Worm (Caenorhabditis elegans) whole organism, L1 larva: ENCODE results near the gene C54D10.10.

Source experiments
- C04F5.9 ChIP-seq: sonication (generic microtip); optimal IDR thresholded peaks from 2 replicates; lab custom pipeline; 2016; ENCODE audit warnings: missing genetic modification characterization, missing compliant biosample characterization
- C34B4.2 ChIP-seq: sonication (generic microtip); optimal IDR thresholded peaks from 2 replicates; lab custom pipeline; 2017; ENCODE audit warnings: mild to moderate bottlenecking, missing genetic modification characterization, missing compliant biosample characterization
- F16B12.6 ChIP-seq: fragments of 150-350 bp; optimal IDR thresholded peaks from 2 replicates; lab custom pipeline; 2014; ENCODE audit warnings: missing biosample characterization, missing genetic modification characterization
- aly-2 ChIP-seq: fragments of 150-350 bp; optimal IDR thresholded peaks from 2 replicates; lab custom pipeline; 2014; ENCODE audit warnings: missing biosample characterization, missing genetic modification characterization
- ama-1 ChIP-seq: fragments of 150-350 bp; optimal IDR thresholded peaks from 2 replicates; lab custom pipeline; 2014
- ceh-8 ChIP-seq: fragments of 200-800 bp; sonication (Bioruptor generic); optimal IDR thresholded peaks from 2 replicates; lab custom pipeline; 2018; ENCODE audit warnings: mild to moderate bottlenecking, missing genetic modification characterization, moderate library complexity, missing compliant biosample characterization
- ceh-88 ChIP-seq: fragments of 200-800 bp; sonication (Bioruptor generic); IDR thresholded peaks from 2 replicates; pipeline ENCODE4 v1.3.6; 2022; ENCODE audit warnings: missing genetic modification characterization, missing compliant biosample characterization
- ceh-90 ChIP-seq: sonication (generic microtip); optimal IDR thresholded peaks from 2 replicates; lab custom pipeline; 2016; ENCODE audit warnings: missing genetic modification characterization, missing compliant biosample characterization
- ces-1 ChIP-seq: fragments of 150-350 bp; optimal IDR thresholded peaks from 2 replicates; lab custom pipeline; 2014; ENCODE audit warnings: missing biosample characterization, missing genetic modification reagents, missing genetic modification characterization
- dpl-1 ChIP-seq, 3 experiments: fragments of 150-350 bp in 2 of 3; sonication (generic microtip) in 1 of 3; optimal IDR thresholded peaks; 2 replicates each; lab custom pipeline; 2014 to 2017; ENCODE audit warnings: missing biosample characterization in 3 of 3, missing genetic modification characterization in 3 of 3, missing genetic modification reagents in 3 of 3
- dsc-1 ChIP-seq: sonication (generic microtip); optimal IDR thresholded peaks from 2 replicates; lab custom pipeline; 2016; ENCODE audit warnings: mild to moderate bottlenecking, missing genetic modification characterization, missing compliant biosample characterization
- efl-1 ChIP-seq, 4 experiments: fragments of 150-350 bp; optimal IDR thresholded peaks in 3 of 4; peaks in 1 of 4; 1 replicate in 1 of 4; 2 replicates in 3 of 4; lab custom pipeline; 2014; ENCODE audit warnings: missing biosample characterization in 2 of 4, missing genetic modification characterization in 2 of 4, missing genetic modification reagents in 2 of 4
- egl-27 ChIP-seq, 2 experiments: fragments of 150-350 bp in 1 of 2; sonication (generic microtip); optimal IDR thresholded peaks; 3 replicates each; lab custom pipeline; 2017 to 2018; ENCODE audit warnings: missing biosample characterization in 2 of 2, missing genetic modification characterization in 2 of 2, missing genetic modification reagents in 2 of 2
- fkh-4 ChIP-seq: sonication (generic microtip); optimal IDR thresholded peaks from 2 replicates; lab custom pipeline; 2016; ENCODE audit warnings: missing compliant biosample characterization, missing genetic modification characterization, borderline replicate concordance
- fkh-8 ChIP-seq: sonication (generic microtip); optimal IDR thresholded peaks from 2 replicates; lab custom pipeline; 2016; ENCODE audit warnings: mild to moderate bottlenecking, missing genetic modification characterization, missing compliant biosample characterization
- hpl-2 ChIP-seq: fragments of 150-350 bp; optimal IDR thresholded peaks from 2 replicates; lab custom pipeline; 2014; ENCODE audit warnings: missing biosample characterization, missing genetic modification reagents, missing genetic modification characterization
- irx-1 ChIP-seq: sonication (generic microtip); optimal IDR thresholded peaks from 2 replicates; lab custom pipeline; 2016; ENCODE audit warnings: missing genetic modification characterization, missing compliant biosample characterization
- isw-1 ChIP-seq: fragments of 200-800 bp; sonication (Bioruptor generic); IDR thresholded peaks from 2 replicates; pipeline ENCODE4 v1.3.6; 2022; ENCODE audit warnings: missing genetic modification characterization, missing compliant biosample characterization
- jun-1 ChIP-seq: fragments of 150-350 bp; optimal IDR thresholded peaks from 2 replicates; lab custom pipeline; 2014; ENCODE audit warnings: missing biosample characterization, missing genetic modification reagents, missing genetic modification characterization
- lin-13 ChIP-seq: fragments of 150-350 bp; optimal IDR thresholded peaks from 2 replicates; lab custom pipeline; 2014; ENCODE audit warnings: missing biosample characterization, missing genetic modification reagents, missing genetic modification characterization
- lin-35 ChIP-seq, 2 experiments: fragments of 150-350 bp; optimal IDR thresholded peaks; 2 replicates each; lab custom pipeline; 2014; ENCODE audit warnings: missing biosample characterization in 2 of 2, missing genetic modification characterization in 2 of 2, missing genetic modification reagents in 2 of 2
- lir-3 ChIP-seq: sonication (generic microtip); optimal IDR thresholded peaks from 2 replicates; lab custom pipeline; 2016; ENCODE audit warnings: mild to moderate bottlenecking, missing genetic modification characterization, moderate library complexity, missing compliant biosample characterization; ENCODE audit not compliant: poor library complexity
- mab-9 ChIP-seq: fragments of 200-800 bp; sonication (Bioruptor generic); IDR thresholded peaks from 2 replicates; pipeline ENCODE4 v1.3.6; 2022; ENCODE audit warnings: missing genetic modification reagents, missing genetic modification characterization, missing compliant biosample characterization
- mef-2 ChIP-seq: fragments of 150-350 bp; optimal IDR thresholded peaks from 2 replicates; lab custom pipeline; 2014; ENCODE audit warnings: missing biosample characterization, missing genetic modification characterization
- mep-1 ChIP-seq: fragments of 150-350 bp; optimal IDR thresholded peaks from 2 replicates; lab custom pipeline; 2014; ENCODE audit warnings: missing biosample characterization, missing genetic modification characterization
- nhr-11 ChIP-seq: fragments of 150-350 bp; optimal IDR thresholded peaks from 2 replicates; lab custom pipeline; 2014; ENCODE audit warnings: missing biosample characterization, missing genetic modification characterization
- nhr-12 ChIP-seq: sonication (generic microtip); optimal IDR thresholded peaks from 2 replicates; lab custom pipeline; 2017; ENCODE audit warnings: missing biosample characterization, missing genetic modification characterization
- nhr-19 ChIP-seq: fragments of 200-800 bp; sonication (Bioruptor generic); conservative IDR thresholded peaks from 2 replicates; pipeline ENCODE4 v1.3.6; 2022; ENCODE audit warnings: missing genetic modification characterization, missing compliant biosample characterization
- nhr-237 ChIP-seq: fragments of 150-350 bp; optimal IDR thresholded peaks from 2 replicates; lab custom pipeline; 2014; ENCODE audit warnings: missing biosample characterization, missing genetic modification characterization
- nhr-28 ChIP-seq: fragments of 150-350 bp; optimal IDR thresholded peaks from 2 replicates; lab custom pipeline; 2014; ENCODE audit warnings: missing biosample characterization, missing genetic modification characterization
- nhr-71 ChIP-seq: sonication (generic microtip); optimal IDR thresholded peaks from 2 replicates; lab custom pipeline; 2016; ENCODE audit warnings: mild to moderate bottlenecking, missing genetic modification characterization, moderate library complexity, missing compliant biosample characterization
- nhr-84 ChIP-seq: sonication (generic microtip); optimal IDR thresholded peaks from 2 replicates; lab custom pipeline; 2017; ENCODE audit warnings: missing biosample characterization, missing genetic modification characterization
- nhr-85 ChIP-seq: sonication (generic microtip); peaks from one replicate; lab custom pipeline; 2016; ENCODE audit warnings: missing genetic modification characterization, inconsistent platforms, missing compliant biosample characterization
- pag-3 ChIP-seq: sonication (generic microtip); optimal IDR thresholded peaks from 2 replicates; lab custom pipeline; 2017; ENCODE audit warnings: missing genetic modification characterization, mild to moderate bottlenecking, missing compliant biosample characterization, antibody characterized with exemption, borderline replicate concordance; ENCODE audit not compliant: insufficient read depth
- pqm-1 ChIP-seq: sonication (generic microtip); optimal IDR thresholded peaks from 3 replicates; lab custom pipeline; 2017; ENCODE audit warnings: missing biosample characterization, missing genetic modification characterization
- rnt-1 ChIP-seq: sonication (generic microtip); optimal IDR thresholded peaks from 2 replicates; lab custom pipeline; 2016; ENCODE audit warnings: mild to moderate bottlenecking, missing genetic modification characterization, moderate library complexity, missing compliant biosample characterization
- skn-1 ChIP-seq: fragments of 150-350 bp; optimal IDR thresholded peaks from 2 replicates; lab custom pipeline; 2014; ENCODE audit warnings: missing biosample characterization, missing genetic modification characterization
- snu-23 ChIP-seq: sonication (generic microtip); optimal IDR thresholded peaks from 2 replicates; lab custom pipeline; 2016; ENCODE audit warnings: missing genetic modification characterization, missing compliant biosample characterization
- sox-4 ChIP-seq: sonication (generic microtip); optimal IDR thresholded peaks from 2 replicates; lab custom pipeline; 2016; ENCODE audit warnings: missing genetic modification characterization, missing compliant biosample characterization
- swsn-7 ChIP-seq: sonication (generic microtip); optimal IDR thresholded peaks from 2 replicates; lab custom pipeline; 2016; ENCODE audit warnings: missing genetic modification characterization, missing compliant biosample characterization
- tbx-2 ChIP-seq: sonication (generic microtip); optimal IDR thresholded peaks from 2 replicates; lab custom pipeline; 2016; ENCODE audit warnings: missing genetic modification characterization, missing compliant biosample characterization
- unc-130 ChIP-seq: fragments of 150-350 bp; optimal IDR thresholded peaks from 2 replicates; lab custom pipeline; 2017; ENCODE audit warnings: missing biosample characterization, missing genetic modification characterization, inconsistent platforms
- unc-62 ChIP-seq: fragments of 150-350 bp; optimal IDR thresholded peaks from 2 replicates; lab custom pipeline; 2014; ENCODE audit warnings: missing biosample characterization, missing genetic modification reagents, missing genetic modification characterization
- unc-86 ChIP-seq: sonication (generic microtip); optimal IDR thresholded peaks from 2 replicates; lab custom pipeline; 2016; ENCODE audit warnings: missing genetic modification characterization, missing compliant biosample characterization
- unc-98 ChIP-seq: fragments of 200-800 bp; sonication (Bioruptor generic); IDR thresholded peaks from 2 replicates; pipeline ENCODE4 v1.3.6; 2022; ENCODE audit warnings: missing genetic modification characterization, missing compliant biosample characterization
- vab-15 ChIP-seq: sonication (generic microtip); optimal IDR thresholded peaks from 2 replicates; lab custom pipeline; 2017; ENCODE audit warnings: missing genotype, mild to moderate bottlenecking, missing genetic modification characterization, missing compliant biosample characterization
- zag-1 ChIP-seq: fragments of 150-350 bp; optimal IDR thresholded peaks from 2 replicates; lab custom pipeline; 2014; ENCODE audit warnings: missing biosample characterization, missing genetic modification characterization
- ztf-11 ChIP-seq, 2 experiments: sonication (generic microtip); optimal IDR thresholded peaks; 2 replicates each; lab custom pipeline; 2016 to 2017; ENCODE audit warnings: missing genetic modification characterization in 2 of 2, missing biosample characterization in 1 of 2, missing compliant biosample characterization in 1 of 2

C54D10.10 gene

DNA sequence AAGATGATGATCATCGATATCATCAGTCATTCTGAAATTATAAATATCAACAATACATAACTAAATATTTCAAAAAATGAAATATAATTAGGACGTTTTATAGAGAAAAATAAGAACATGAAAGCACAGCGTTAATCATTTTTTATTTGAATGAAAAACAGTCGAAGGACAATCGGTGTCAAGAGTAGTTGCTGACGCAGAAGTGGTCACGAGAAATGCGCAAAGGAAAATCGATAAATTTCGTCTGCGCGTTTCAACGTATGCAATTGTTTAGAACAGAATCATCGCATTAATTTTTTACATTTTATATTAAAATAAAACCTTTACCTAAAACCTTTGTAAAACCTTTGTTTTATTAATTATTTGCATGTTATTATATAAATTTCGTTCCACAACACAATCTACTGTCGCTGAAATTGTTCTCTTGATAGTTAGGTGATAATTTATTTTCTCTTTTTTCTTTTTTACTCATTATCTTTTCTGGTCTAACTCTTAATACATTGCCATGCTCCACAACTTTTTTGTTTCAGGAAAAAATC, 48.0 kb upstream of the C54D10.10 start, which contains the start of the genes W04D2.4 and rbm-25 (continued):
- TF ChIP-seq fkh-4 (tag; lab: Kevin White, UChicago) = peak; percentile 30
- TF ChIP-seq fkh-8 (tag; lab: Kevin White, UChicago) = peak; percentile 39
- TF ChIP-seq lir-3 = peak; percentile 60
- TF ChIP-seq ama-1 (lab: Kevin White, UChicago) = peak; percentile 75
- peak; percentile 74 for TF ChIP-seq lin-13
- TF ChIP-seq ceh-90 (tag; lab: Kevin White, UChicago) = no peak
- no peak for TF ChIP-seq hpl-2 (GFP tag; lab: Kevin White, UChicago)
- TF ChIP-seq irx-1 = peak; percentile 82
- no peak for TF ChIP-seq vab-15 (tag; lab: Kevin White, UChicago)
- no peak for TF ChIP-seq unc-62 (GFP tag; lab: Kevin White, UChicago)
- TF ChIP-seq C04F5.9 (tag; lab: Kevin White, UChicago) = peak; percentile 41
- peak; percentile 85 for TF ChIP-seq unc-86 (tag; lab: Kevin White, UChicago)
- TF ChIP-seq rnt-1 (tag; lab: Kevin White, UChicago) = peak; percentile 87
- peak; percentile 87 for TF ChIP-seq nhr-19 (GFP tag; lab: Robert Waterston, UW)
- TF ChIP-seq tbx-2 (tag; lab: Kevin White, UChicago) = peak; percentile 87
- 0 out of 2 replicates have a peak, but pooled peaks have one; percentile 23 for TF ChIP-seq ceh-88 (GFP tag; lab: Robert Waterston, UW)
- peak; percentile 98 for TF ChIP-seq mep-1 (tag; lab: Kevin White, UChicago)
- TF ChIP-seq nhr-237 = peak; percentile 28
- peak; percentile 68 to 81 (median 81) for TF ChIP-seq dpl-1 (GFP tag; optimal IDR thresholded peaks at IDR 0.05; lab: Kevin White, UChicago)
- TF ChIP-seq skn-1 (tag; lab: Kevin White, UChicago) = peak; percentile 80
- peak; percentile 32 for TF ChIP-seq ceh-8 (GFP tag; lab: Kevin White, UChicago)
- TF ChIP-seq pag-3 = no peak
- peak; percentile 90 for TF ChIP-seq nhr-85 (tag; lab: Kevin White, UChicago)
- TF ChIP-seq ztf-11 (tag; optimal IDR thresholded peaks at IDR 0.05; lab: Kevin White, UChicago) = peak in 1 of 2 experiments; percentile 40
- TF ChIP-seq sox-4 (tag; lab: Kevin White, UChicago) = peak; percentile 78
- peak; percentile 50 for TF ChIP-seq nhr-11 (tag; lab: Kevin White, UChicago)
- no peak for TF ChIP-seq nhr-12 (tag; lab: Kevin White, UChicago)
- peak; percentile 91 for TF ChIP-seq dsc-1 (tag; lab: Kevin White, UChicago)
- TF ChIP-seq zag-1 (tag; lab: Kevin White, UChicago) = peak; percentile 28
- TF ChIP-seq, all 84 proteins: peak for 57

DNA sequence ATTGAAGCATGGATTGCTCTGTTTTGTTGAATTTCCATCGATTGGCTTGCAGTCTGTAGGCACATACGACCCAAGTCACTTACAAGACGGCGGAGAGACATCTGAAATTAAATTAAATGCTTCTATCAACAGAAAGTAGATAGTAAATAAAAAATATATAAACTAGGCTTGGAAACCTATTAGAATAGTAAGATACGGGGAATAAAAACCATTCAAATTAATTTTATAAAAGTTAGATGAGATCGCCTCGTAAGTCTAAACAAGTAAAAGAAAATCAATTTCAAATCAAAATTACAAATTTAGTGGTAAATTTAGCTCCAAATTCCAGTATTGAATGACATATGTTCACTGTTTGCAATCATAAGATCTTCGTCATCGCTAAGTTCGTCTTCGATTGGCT, 44.7 kb upstream of the C54D10.10 start, which contains the start of gene mrps-11:
Gene mrps-11, minus strand, starts transcription at position 101 of the 400 bp plus-strand sequence.
- TF ChIP-seq dpl-1 (GFP tag; optimal IDR thresholded peaks at IDR 0.05; lab: Kevin White, UChicago) (no peak), ces-1 (GFP tag; lab: Kevin White, UChicago) (no peak), nhr-84 (no peak), F16B12.6 (no peak), C34B4.2 (tag; lab: Kevin White, UChicago) (no peak), sox-4 (tag; lab: Kevin White, UChicago) (no peak), efl-1 (optimal IDR thresholded peaks at IDR 0.05; lab: Kevin White, UChicago) (no peak), efl-1 (GFP tag; optimal IDR thresholded peaks at IDR 0.05 in 1 of 2; lab: Kevin White, UChicago) (no peak), lin-35 (GFP tag; optimal IDR thresholded peaks at IDR 0.05; lab: Kevin White, UChicago) (no peak), nhr-11 (tag; lab: Kevin White, UChicago) (no peak), unc-130 (tag; lab: Kevin White, UChicago) (no peak)

DNA sequence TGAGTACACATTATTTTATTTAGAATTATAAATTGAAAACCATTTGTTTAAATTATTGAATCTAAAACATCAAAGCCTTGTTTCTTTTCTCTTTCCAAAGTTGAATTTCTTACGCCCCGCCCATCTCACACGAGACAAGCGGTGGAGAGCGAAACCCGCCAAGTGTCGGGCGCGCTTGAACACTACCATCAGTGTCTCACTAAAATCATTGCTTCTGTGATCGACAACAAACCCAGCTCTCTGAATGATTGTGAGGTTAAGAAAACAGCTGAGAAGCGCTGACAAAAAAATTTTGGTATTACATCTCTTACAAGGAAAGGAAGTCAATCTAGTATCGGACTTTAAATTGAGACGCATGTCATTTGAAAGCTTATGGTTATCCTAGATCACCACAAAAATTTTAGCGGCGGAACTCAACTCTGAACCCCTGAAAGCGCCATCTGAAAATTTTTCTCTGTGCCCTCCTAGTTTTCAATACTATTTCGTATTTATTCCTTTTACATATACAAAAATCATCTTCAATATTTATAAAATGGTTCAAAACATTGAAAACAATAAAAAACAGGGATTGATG, 41.4 kb upstream of the C54D10.10 start:
- TF ChIP-seq dsc-1 (tag; lab: Kevin White, UChicago) (peak; percentile 86), nhr-71 (peak; percentile 92), ceh-90 (tag; lab: Kevin White, UChicago) (no peak), snu-23 (GFP tag; lab: Kevin White, UChicago) (peak; percentile 84), isw-1 (GFP tag; lab: Robert Waterston, UW) (no peak), ztf-11 (tag; optimal IDR thresholded peaks at IDR 0.05; lab: Kevin White, UChicago) (peak in 1 of 2 experiments; percentile 14), aly-2 (tag; lab: Kevin White, UChicago) (peak; percentile 16), rnt-1 (tag; lab: Kevin White, UChicago) (peak; percentile 94), skn-1 (tag; lab: Kevin White, UChicago) (no peak), nhr-28 (tag; lab: Kevin White, UChicago) (no peak), nhr-11 (tag; lab: Kevin White, UChicago) (no peak), mab-9 (GFP tag; lab: Robert Waterston, UW) (peak; percentile 61), jun-1 (tag; lab: Kevin White, UChicago) (peak; percentile 21), egl-27 (tag; optimal IDR thresholded peaks at IDR 0.05; lab: Kevin White, UChicago) (no peak), zag-1 (tag; lab: Kevin White, UChicago) (no peak), mef-2 (tag; lab: Kevin White, UChicago) (no peak), unc-98 (GFP tag; lab: Robert Waterston, UW) (no peak), ama-1 (lab: Kevin White, UChicago) (peak; percentile 80), swsn-7 (tag; lab: Kevin White, UChicago) (peak; percentile 87), pqm-1 (tag; lab: Kevin White, UChicago) (no peak)
